Fruit fly (Drosophila melanogaster): ENCODE measurements around the gene dia.
A peak's percentile ranks its signal among the peaks of the same experiment; 100 is the strongest.

The dia gene

DNA sequence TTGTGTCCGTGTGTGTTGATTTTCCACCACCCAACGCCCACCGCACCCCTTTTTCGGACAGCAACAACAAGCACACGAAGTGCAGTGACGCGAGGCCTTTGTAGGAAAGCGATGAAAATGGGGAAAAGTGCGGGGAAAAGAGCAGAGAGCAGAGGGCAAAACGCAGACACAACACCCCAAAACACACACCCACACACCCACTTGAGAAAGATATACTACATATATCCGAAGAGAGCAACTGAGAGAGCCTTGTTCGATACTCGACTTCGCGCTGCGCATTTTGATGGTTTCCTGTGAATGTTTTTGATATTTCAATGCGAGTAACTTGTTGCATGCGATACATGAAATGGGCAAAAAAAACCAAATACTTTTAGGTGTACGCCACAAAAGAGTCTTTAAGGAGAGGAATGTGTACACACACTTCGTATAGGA, 45.8 kb downstream of the dia start:
- no peak for TF ChIP-seq CG8632 (GFP tag; optimal IDR thresholded peaks at IDR 0.05)
- peak; percentile 19 for TF ChIP-seq vri (GFP tag; optimal IDR thresholded peaks at IDR 0.05)
- TF ChIP-seq eg (GFP tag; IDR thresholded peaks at IDR 0.05) = no peak
- TF ChIP-seq CG7368 (GFP tag; optimal IDR thresholded peaks at IDR 0.05) = peak; percentile 57
- TF ChIP-seq esn (GFP tag; optimal IDR thresholded peaks at IDR 0.05) = no peak
- TF ChIP-seq pdm3 (GFP tag; optimal IDR thresholded peaks at IDR 0.05) = no peak
- no peak for TF ChIP-seq Ets21C (GFP tag; optimal IDR thresholded peaks at IDR 0.05)
- no peak for TF ChIP-seq fkh (GFP tag; optimal IDR thresholded peaks at IDR 0.05)
- no peak for TF ChIP-seq Sox15 (GFP tag; optimal IDR thresholded peaks at IDR 0.05)
- TF ChIP-seq spab (GFP tag; optimal IDR thresholded peaks at IDR 0.05) = no peak
- TF ChIP-seq Eip78C (GFP tag) = no peak
- no peak for TF ChIP-seq CG10669 (GFP tag; optimal IDR thresholded peaks at IDR 0.05)
- TF ChIP-seq CG6854 (GFP tag; optimal IDR thresholded peaks at IDR 0.05) = no peak
- peak; percentile 50; the same call in 1 of the 3 replicates for TF ChIP-seq CG6163 (GFP tag; IDR thresholded peaks at IDR 0.05)
- no peak for TF ChIP-seq lz (GFP tag; optimal IDR thresholded peaks at IDR 0.05)
- peak; percentile 74 for TF ChIP-seq svp (GFP tag)
- no peak for TF ChIP-seq CG15336 (GFP tag; IDR thresholded peaks at IDR 0.05)

DNA sequence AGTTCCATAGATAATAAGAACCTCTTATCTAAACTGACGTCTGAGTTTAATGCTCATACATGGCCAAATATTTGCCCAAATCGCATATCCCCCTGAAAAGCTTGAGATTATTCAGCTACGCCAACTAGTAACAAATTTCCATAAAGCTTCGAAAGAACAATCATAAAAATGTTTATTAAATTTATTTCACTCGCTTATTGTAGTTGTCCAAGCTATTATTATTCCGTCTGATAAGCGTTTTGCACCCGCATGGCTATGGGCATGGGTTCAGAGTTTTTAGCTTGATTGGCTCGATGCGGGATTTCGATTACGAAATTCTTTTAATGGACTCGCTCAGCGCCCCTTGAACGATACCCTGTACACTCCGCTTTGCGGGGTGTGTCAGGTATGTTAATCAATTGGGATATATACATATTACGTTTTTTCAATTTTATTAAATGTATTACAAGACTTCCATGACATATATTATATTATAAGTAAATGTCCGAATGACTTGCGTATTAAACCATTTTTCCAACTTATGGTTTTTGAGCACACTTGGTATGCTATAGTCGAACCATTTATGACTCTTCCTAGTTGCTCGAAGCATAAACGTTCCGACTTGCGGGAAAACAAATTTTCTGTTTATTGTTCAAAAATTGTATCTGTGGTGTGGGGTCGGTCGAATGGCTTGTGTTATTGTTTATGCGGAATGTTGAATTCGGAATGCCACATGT, 47.8 kb downstream of the dia start:
- peak; percentile 11 to 38 for TF ChIP-seq salr (GFP tag; optimal IDR thresholded peaks at IDR 0.05)
- peak; percentile 44 for TF ChIP-seq CG3032 (tag; optimal IDR thresholded peaks at IDR 0.05)
- TF ChIP-seq CG11762 (GFP tag; optimal IDR thresholded peaks at IDR 0.05; ENCODE audit: insufficient read depth) = peak; percentile 4
- TF ChIP-seq CG15336 (GFP tag; IDR thresholded peaks at IDR 0.05) = peak; percentile 84
- peak; percentile 34 for TF ChIP-seq CG6808 (GFP tag; optimal IDR thresholded peaks at IDR 0.05)
- TF ChIP-seq CG6854 (GFP tag; optimal IDR thresholded peaks at IDR 0.05) = no peak
- TF ChIP-seq CG11294 (GFP tag; IDR thresholded peaks at IDR 0.05) = 0 out of 2 replicates have a peak, but pooled peaks have one; percentile 38
- peak; percentile 73 for TF ChIP-seq CG3919 (GFP tag; optimal IDR thresholded peaks at IDR 0.05)
- peak; percentile 17 to 56 for TF ChIP-seq ss (GFP tag; optimal IDR thresholded peaks at IDR 0.05)
- TF ChIP-seq CG6276 (GFP tag; optimal IDR thresholded peaks at IDR 0.05) = peak; percentile 65
- peak; percentile 71 for TF ChIP-seq achi (GFP tag; optimal IDR thresholded peaks at IDR 0.05)
- TF ChIP-seq eg (GFP tag; IDR thresholded peaks at IDR 0.05) = peak; percentile 80
- peak; percentile 73 for TF ChIP-seq OdsH (GFP tag; optimal IDR thresholded peaks at IDR 0.05)
- peak; percentile 49 for TF ChIP-seq Lpt (GFP tag; optimal IDR thresholded peaks at IDR 0.05)
- peak; percentile 91 for TF ChIP-seq svp (GFP tag)
- TF ChIP-seq CG7368 (GFP tag; optimal IDR thresholded peaks at IDR 0.05) = no peak
- peak; percentile 76 for TF ChIP-seq CG6163 (GFP tag; IDR thresholded peaks at IDR 0.05)
- peak; percentile 79 for TF ChIP-seq net (GFP tag; optimal IDR thresholded peaks at IDR 0.05)
- peak; percentile 63 for TF ChIP-seq Eip75B (GFP tag; optimal IDR thresholded peaks at IDR 0.05)
- peak; percentile 72 for TF ChIP-seq Hr4 (GFP tag; optimal IDR thresholded peaks at IDR 0.05)
- peak; percentile 62 for TF ChIP-seq CG10669 (GFP tag; optimal IDR thresholded peaks at IDR 0.05)
- TF ChIP-seq Gug (GFP tag; IDR thresholded peaks at IDR 0.05) = peak; percentile 63
- TF ChIP-seq Hr38 (GFP tag; optimal IDR thresholded peaks at IDR 0.05) = no peak
- peak; percentile 76 for TF ChIP-seq CG8119 (GFP tag; IDR thresholded peaks at IDR 0.05)
- peak; percentile 68 for TF ChIP-seq lz (GFP tag; optimal IDR thresholded peaks at IDR 0.05)
- peak; percentile 26 for TF ChIP-seq spab (GFP tag; optimal IDR thresholded peaks at IDR 0.05)
- peak; percentile 67 for TF ChIP-seq CG6792 (GFP tag; optimal IDR thresholded peaks at IDR 0.05)
- TF ChIP-seq CG16779 (tag; optimal IDR thresholded peaks at IDR 0.05) = peak; percentile 49
- TF ChIP-seq CG1621 (tag; optimal IDR thresholded peaks at IDR 0.05) = peak; percentile 31
- TF ChIP-seq fd85E (GFP tag; optimal IDR thresholded peaks at IDR 0.05) = no peak
- peak; percentile 88 for TF ChIP-seq Eip78C (GFP tag)
- TF ChIP-seq Blimp-1 (GFP tag; optimal IDR thresholded peaks at IDR 0.05) = peak; percentile 34
- TF ChIP-seq dsx (GFP tag; optimal IDR thresholded peaks at IDR 0.05; ENCODE audit: poor library complexity, severe bottlenecking) = peak; percentile 51
- peak; percentile 60 for TF ChIP-seq CG11902 (GFP tag; optimal IDR thresholded peaks at IDR 0.05)
- TF ChIP-seq esn (GFP tag; optimal IDR thresholded peaks at IDR 0.05) = peak; percentile 81
- peak; percentile 64 for TF ChIP-seq topi (GFP tag; optimal IDR thresholded peaks at IDR 0.05)
- TF ChIP-seq CG32006 (GFP tag; optimal IDR thresholded peaks at IDR 0.05) = peak; percentile 78
- TF ChIP-seq acj6 (GFP tag; optimal IDR thresholded peaks at IDR 0.05) = peak; percentile 78
- TF ChIP-seq Met (GFP tag; optimal IDR thresholded peaks at IDR 0.05) = peak; percentile 72
- peak; percentile 49 for TF ChIP-seq CG8632 (GFP tag; optimal IDR thresholded peaks at IDR 0.05)
- TF ChIP-seq cyc (GFP tag; optimal IDR thresholded peaks at IDR 0.05) = peak; percentile 62
- TF ChIP-seq Hr39 (GFP tag; optimal IDR thresholded peaks at IDR 0.05) = peak; percentile 55
